Worm (Caenorhabditis elegans): ENCODE results near the gene oac-58.

oac-58 gene

DNA sequence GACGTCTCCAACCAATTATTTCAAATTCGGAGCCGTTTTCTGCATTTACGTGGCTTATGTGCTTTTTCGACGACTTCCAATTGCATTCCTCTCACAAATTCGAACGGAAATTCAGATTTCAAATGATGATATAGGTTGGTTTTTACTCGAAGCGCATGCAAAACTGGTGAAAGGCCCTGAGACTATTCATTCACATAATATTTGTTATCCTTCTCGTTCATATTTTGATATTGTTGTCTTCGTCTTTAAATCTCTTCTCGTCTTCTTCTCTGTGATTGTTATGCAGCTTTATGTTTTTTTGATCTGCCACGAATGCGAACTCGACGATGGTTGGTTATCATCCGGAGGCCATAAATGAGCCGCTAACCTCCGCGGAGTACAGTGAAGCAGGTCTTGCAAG lies 28.6 kb downstream of the oac-58 start, which contains the start of gene hpo-12:
hpo-12 (plus strand) TSS at position 301 of the 400 bp plus-strand sequence.
- TF ChIP-seq unc-62 (GFP tag; optimal IDR thresholded peaks at IDR 0.05 in 1 of 2) (peak in 1 of 2 experiments; percentile 44), unc-62 (tag; optimal IDR thresholded peaks at IDR 0.05) (no peak), fkh-10 (GFP tag; optimal IDR thresholded peaks at IDR 0.05) (no peak), T26A8.4 (GFP tag; IDR thresholded peaks at IDR 0.05) (no peak)

DNA sequence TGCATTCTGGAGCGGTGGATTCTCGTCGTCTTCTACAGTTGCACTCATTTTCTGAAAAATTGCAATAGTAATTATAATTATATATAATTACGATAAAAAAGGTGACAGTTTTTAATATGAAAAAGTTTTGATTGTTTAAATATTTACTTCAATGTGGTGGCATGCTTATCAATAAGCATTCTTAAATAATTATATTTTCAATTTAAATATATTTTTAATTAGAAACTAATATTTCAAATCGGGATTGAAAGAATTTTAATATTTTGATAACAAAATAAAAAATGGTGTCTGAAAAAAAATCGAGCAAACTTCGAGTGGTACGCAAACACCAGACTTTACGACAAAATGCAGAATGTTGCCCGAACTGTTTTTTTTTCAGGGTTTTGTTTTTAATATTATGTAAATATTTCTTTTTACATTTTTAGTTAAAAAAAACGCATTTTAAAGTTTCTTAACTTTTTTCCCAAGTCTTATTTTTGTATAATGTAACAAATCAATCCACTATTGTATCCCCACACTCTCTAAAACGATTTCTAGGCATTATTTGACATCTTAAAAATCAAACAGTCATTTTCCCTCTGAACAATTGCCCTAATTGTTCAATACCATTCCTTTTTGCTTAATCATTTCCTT lies 29.2 kb downstream of the oac-58 start, which contains the start of the genes C42C1.12 and C42C1.19:
C42C1.12 (minus strand) TSS at position 51 of the 633 bp plus-strand sequence.
C42C1.19 (plus strand) TSS at position 583 of the 633 bp plus-strand sequence.
- no peak for TF ChIP-seq tra-1 (GFP tag; IDR thresholded peaks at IDR 0.05)
- TF ChIP-seq ztf-7 (tag; optimal IDR thresholded peaks at IDR 0.05) = peak; percentile 73
- peak; percentile 45 for TF ChIP-seq mes-2 (tag; optimal IDR thresholded peaks at IDR 0.05; ENCODE audit: poor library complexity, severe bottlenecking)
- TF ChIP-seq dmd-6 (GFP tag; IDR thresholded peaks at IDR 0.05) = no peak
- no peak for TF ChIP-seq Y48G9A.11 (GFP tag; IDR thresholded peaks at IDR 0.05)
- no peak for TF ChIP-seq fos-1 (tag; optimal IDR thresholded peaks at IDR 0.05)
- no peak for TF ChIP-seq jun-1 (tag; optimal IDR thresholded peaks at IDR 0.05)
- TF ChIP-seq lsy-2 (tag; optimal IDR thresholded peaks at IDR 0.05) = peak in 1 of 2 experiments; percentile 73
- TF ChIP-seq nhr-28 (tag; optimal IDR thresholded peaks at IDR 0.05) = no peak
- no peak for TF ChIP-seq ZK546.5 (tag; optimal IDR thresholded peaks at IDR 0.05)
- no peak for TF ChIP-seq spr-1 (tag; optimal IDR thresholded peaks at IDR 0.05)
- no peak for TF ChIP-seq pha-4 (GFP tag; IDR thresholded peaks at IDR 0.05)
- no peak for TF ChIP-seq pha-4 (tag; optimal IDR thresholded peaks at IDR 0.05)
- TF ChIP-seq dpl-1 (GFP tag; optimal IDR thresholded peaks at IDR 0.05) = peak; percentile 53
- TF ChIP-seq ztf-11 (tag; optimal IDR thresholded peaks at IDR 0.05) = no peak
- TF ChIP-seq aly-2 (tag; optimal IDR thresholded peaks at IDR 0.05) = no peak
- TF ChIP-seq daf-12 (tag; optimal IDR thresholded peaks at IDR 0.05) = no peak
- no peak for TF ChIP-seq lin-1 (GFP tag; IDR thresholded peaks at IDR 0.05)
- TF ChIP-seq snpc-4 (tag; optimal IDR thresholded peaks at IDR 0.05) = no peak
- peak; percentile 7 for TF ChIP-seq dve-1 (tag; optimal IDR thresholded peaks at IDR 0.05; ENCODE audit: insufficient read depth)
- TF ChIP-seq arid-1 (GFP tag; conservative IDR thresholded peaks at IDR 0.05) = no peak

DNA sequence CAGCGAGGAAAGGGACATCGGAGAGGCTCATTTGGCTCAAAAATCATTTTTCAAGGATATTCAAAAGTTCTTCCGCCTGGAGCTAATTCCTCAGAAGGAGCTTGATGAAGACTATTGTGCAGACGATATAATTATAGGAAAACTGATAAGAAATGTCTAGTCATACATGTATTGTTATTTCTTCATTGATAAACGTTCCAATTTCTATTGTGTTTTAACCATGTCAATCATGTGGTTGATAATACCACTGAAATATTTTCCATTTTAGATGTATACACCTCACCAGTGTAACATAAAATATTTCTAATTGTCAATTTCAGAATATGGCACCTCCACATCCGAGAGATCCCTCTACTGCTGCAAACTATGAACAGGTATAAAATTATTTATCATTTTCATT lies 32.2 kb downstream of the oac-58 start, which contains the start of gene ltah-1.1:
ltah-1.1 (plus strand) TSS at position 283 of the 400 bp plus-strand sequence.
- peak; percentile 20 for TF ChIP-seq nhr-28 (tag; optimal IDR thresholded peaks at IDR 0.05)
- peak; percentile 27 for TF ChIP-seq dve-1 (tag; optimal IDR thresholded peaks at IDR 0.05; ENCODE audit: insufficient read depth)
- TF ChIP-seq hlh-11 (tag; optimal IDR thresholded peaks at IDR 0.05) = peak; percentile 2
- TF ChIP-seq madf-5 (GFP tag; IDR thresholded peaks at IDR 0.05) = no peak
- peak; percentile 42; the same call in 1 of the 2 replicates for TF ChIP-seq dmd-6 (GFP tag; IDR thresholded peaks at IDR 0.05)
- TF ChIP-seq nhr-48 (tag; optimal IDR thresholded peaks at IDR 0.05) = no peak
- no peak for TF ChIP-seq daf-16 (GFP tag; optimal IDR thresholded peaks at IDR 0.05)
- peak; percentile 16 for TF ChIP-seq daf-16 (tag; optimal IDR thresholded peaks at IDR 0.05)

DNA sequence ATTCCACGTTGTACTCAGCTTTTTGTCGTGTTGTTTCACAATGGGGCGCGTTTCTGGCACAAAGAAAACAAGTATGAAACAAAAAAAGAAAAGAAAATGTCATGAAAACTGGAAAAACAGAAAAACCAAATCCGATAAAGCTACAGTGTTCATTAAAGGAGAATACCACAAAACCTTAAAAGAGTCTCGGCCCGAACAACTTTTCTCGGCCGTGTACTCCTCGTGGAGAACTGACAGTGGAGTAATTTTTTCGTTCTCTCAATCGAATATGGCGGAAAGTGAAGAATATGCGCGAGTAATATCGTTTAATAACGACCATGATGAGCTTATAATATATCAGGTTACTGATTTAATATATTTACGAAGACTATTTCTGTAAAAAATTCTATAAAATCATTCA lies 33.0 kb downstream of the oac-58 start, which contains the start of the genes tag-335 and vkmt-1:
tag-335 (minus strand) TSS at position 88 of the 400 bp plus-strand sequence.
vkmt-1 (plus strand) TSS at position 219 of the 400 bp plus-strand sequence.
- TF ChIP-seq pqm-1 (tag; optimal IDR thresholded peaks at IDR 0.05) (no peak), spr-1 (tag; optimal IDR thresholded peaks at IDR 0.05) (no peak), nhr-237 (tag; optimal IDR thresholded peaks at IDR 0.05) (no peak), ZK337.2 (GFP tag; IDR thresholded peaks at IDR 0.05) (no peak), ceh-44 (GFP tag; IDR thresholded peaks at IDR 0.05) (no peak), mes-2 (tag; optimal IDR thresholded peaks at IDR 0.05; ENCODE audit: poor library complexity, severe bottlenecking) (peak; percentile 88), lin-38 (GFP tag; IDR thresholded peaks at IDR 0.05) (no peak), spr-3 (GFP tag; optimal IDR thresholded peaks at IDR 0.05) (no peak), T26A8.4 (GFP tag; IDR thresholded peaks at IDR 0.05) (no peak), R02D3.7 (tag; optimal IDR thresholded peaks at IDR 0.05) (no peak), nhr-42 (GFP tag; IDR thresholded peaks at IDR 0.05) (no peak), lin-39 (tag; optimal IDR thresholded peaks at IDR 0.05) (no peak), mdt-29 (GFP tag; IDR thresholded peaks at IDR 0.05) (no peak), gei-8 (GFP tag; optimal IDR thresholded peaks at IDR 0.05) (no peak), F49E8.2 (tag; optimal IDR thresholded peaks at IDR 0.05; ENCODE audit: borderline replicate concordance) (no peak), F10B5.3 (tag; optimal IDR thresholded peaks at IDR 0.05) (no peak), mdl-1 (tag; optimal IDR thresholded peaks at IDR 0.05) (no peak), pha-4 (GFP tag; IDR thresholded peaks at IDR 0.05) (no peak), pha-4 (tag; optimal IDR thresholded peaks at IDR 0.05) (no peak), ceh-62 (tag; optimal IDR thresholded peaks at IDR 0.05) (no peak), Y48G9A.11 (GFP tag; IDR thresholded peaks at IDR 0.05) (no peak), arid-1 (GFP tag; conservative IDR thresholded peaks at IDR 0.05) (no peak), lin-1 (GFP tag; IDR thresholded peaks at IDR 0.05) (no peak)
